Worm (Caenorhabditis elegans) whole organism, L4 larva: ENCODE measurements around the gene srh-11.

Source experiments
- T20F7.1 ChIP-seq: fragments of 200-800 bp; sonication (Bioruptor generic); optimal IDR thresholded peaks from 2 replicates; lab custom pipeline; 2018; ENCODE audit warnings: mild to moderate bottlenecking, missing genetic modification characterization, missing compliant biosample characterization
- dve-1 ChIP-seq: sonication (generic microtip); optimal IDR thresholded peaks from 2 replicates; lab custom pipeline; 2017; ENCODE audit warnings: antibody characterized with exemption, mild to moderate bottlenecking, missing genetic modification characterization, missing compliant biosample characterization; ENCODE audit not compliant: insufficient read depth
- egl-27 ChIP-seq: sonication (generic microtip); optimal IDR thresholded peaks from 3 replicates; lab custom pipeline; 2017; ENCODE audit warnings: missing biosample characterization, missing genetic modification reagents, missing genetic modification characterization
- gei-8 ChIP-seq: fragments of 200-800 bp; sonication (Bioruptor generic); optimal IDR thresholded peaks from 2 replicates; lab custom pipeline; 2018; ENCODE audit warnings: mild to moderate bottlenecking, missing genetic modification characterization, missing compliant biosample characterization
- lir-3 ChIP-seq: sonication (generic microtip); optimal IDR thresholded peaks from 2 replicates; lab custom pipeline; 2016; ENCODE audit warnings: mild to moderate bottlenecking, missing genetic modification characterization, missing compliant biosample characterization
- mdl-1 ChIP-seq, 2 experiments: fragments of 150-350 bp in 1 of 2; sonication (generic microtip) in 1 of 2; optimal IDR thresholded peaks; 2 replicates each; lab custom pipeline; 2014 to 2017; ENCODE audit warnings: missing biosample characterization in 2 of 2, missing genetic modification characterization in 2 of 2
- pha-4 ChIP-seq, 2 experiments: fragments of 150-350 bp in 1 of 2; fragments of 200-800 bp in 1 of 2; sonication (Bioruptor generic) in 1 of 2; IDR thresholded peaks in 1 of 2; optimal IDR thresholded peaks in 1 of 2; 2 replicates each; pipeline versions ENCODE4 v1.3.6 to Lab custom; 2014 to 2022; ENCODE audit warnings: missing genetic modification characterization in 2 of 2, missing genetic modification reagents in 2 of 2, missing biosample characterization in 1 of 2, missing compliant biosample characterization in 1 of 2
- snpc-4 ChIP-seq: fragments of 150-350 bp; optimal IDR thresholded peaks from 2 replicates; lab custom pipeline; 2014; ENCODE audit warnings: missing biosample characterization, missing genetic modification characterization
- unc-39 ChIP-seq: sonication (generic microtip); optimal IDR thresholded peaks from 2 replicates; lab custom pipeline; 2017; ENCODE audit warnings: missing biosample characterization, missing genetic modification characterization
- unc-62 ChIP-seq, 3 experiments: fragments of 150-350 bp in 1 of 3; sonication (generic microtip); optimal IDR thresholded peaks in 2 of 3; peaks in 1 of 3; 1 replicate in 1 of 3; 2 replicates in 2 of 3; lab custom pipeline; 2014 to 2017; ENCODE audit warnings: missing biosample characterization in 3 of 3, missing genetic modification characterization in 3 of 3, missing genetic modification reagents in 3 of 3, missing genotype in 1 of 3
- zip-2 ChIP-seq: fragments of 150-350 bp; optimal IDR thresholded peaks from 2 replicates; lab custom pipeline; 2014; ENCODE audit warnings: missing biosample characterization, missing genetic modification characterization

- TF ChIP-seq mdl-1 (tag; optimal IDR thresholded peaks at IDR 0.05; lab: Kevin White, UChicago) = no peak
- TF ChIP-seq gei-8 = no peak
- no peak for TF ChIP-seq dve-1 (tag; lab: Kevin White, UChicago)
- TF ChIP-seq snpc-4 (tag; lab: Kevin White, UChicago) = no peak
- no peak for TF ChIP-seq egl-27 (tag; lab: Kevin White, UChicago)
- no peak for TF ChIP-seq T20F7.1 (GFP tag; lab: Kevin White, UChicago)
- TF ChIP-seq pha-4 (GFP tag; IDR thresholded peaks at IDR 0.05; lab: Robert Waterston, UW) = no peak
- no peak for TF ChIP-seq pha-4 (tag; optimal IDR thresholded peaks at IDR 0.05; lab: Kevin White, UChicago)
- TF ChIP-seq lir-3 (tag; lab: Kevin White, UChicago) = no peak
- TF ChIP-seq unc-39 = no peak
- TF ChIP-seq zip-2 = no peak
- no peak for TF ChIP-seq unc-62 (GFP tag; optimal IDR thresholded peaks at IDR 0.05 in 1 of 2; lab: Kevin White, UChicago)
- TF ChIP-seq unc-62 (tag; optimal IDR thresholded peaks at IDR 0.05; lab: Kevin White, UChicago) = no peak
These were observed 10.4 kb downstream of the srh-11 start for ce11 chrX:8308491-8308890.
